Fruit fly (Drosophila melanogaster) whole organism, adult: ENCODE data around the gene CG44008.
A peak's percentile ranks its signal among the peaks of the same experiment; 100 is the strongest.

ENCODE experiments used
- CG11617 ChIP-seq: fragments of 200-800 bp; sonication (Bioruptor generic); optimal IDR thresholded peaks from 2 replicates; lab custom pipeline; 2017; ENCODE audit warnings: mild to moderate bottlenecking, missing biosample characterization, missing genetic modification reagents, missing genetic modification characterization
- CG12768 ChIP-seq: fragments of 200-800 bp; sonication (Bioruptor generic); optimal IDR thresholded peaks from 2 replicates; lab custom pipeline; 2017; ENCODE audit warnings: missing biosample characterization, missing genetic modification characterization, mild to moderate bottlenecking, moderate library complexity, missing genetic modification reagents
- CG14711 ChIP-seq: fragments of 200-800 bp; sonication (Bioruptor generic); optimal IDR thresholded peaks from 2 replicates; lab custom pipeline; 2018; ENCODE audit warnings: missing biosample characterization, mild to moderate bottlenecking, missing genetic modification characterization, moderate library complexity
- CG1620 ChIP-seq: fragments of 200-800 bp; sonication (Bioruptor generic); optimal IDR thresholded peaks from 2 replicates; lab custom pipeline; 2016; ENCODE audit warnings: missing biosample characterization, missing genetic modification characterization
- CG33017 ChIP-seq: fragments of 200-800 bp; sonication (Bioruptor generic); optimal IDR thresholded peaks from 2 replicates; lab custom pipeline; 2018; ENCODE audit warnings: missing biosample characterization, mild to moderate bottlenecking, missing genetic modification characterization, moderate library complexity
- CG5204 ChIP-seq: fragments of 200-800 bp; sonication (Bioruptor generic); optimal IDR thresholded peaks from 2 replicates; lab custom pipeline; 2016; ENCODE audit warnings: missing biosample characterization, missing genetic modification characterization
- CG7045 ChIP-seq: fragments of 200-800 bp; sonication (Bioruptor generic); optimal IDR thresholded peaks from 2 replicates; lab custom pipeline; 2017; ENCODE audit warnings: missing biosample characterization, mild to moderate bottlenecking, missing genetic modification characterization
- CG7101 ChIP-seq: fragments of 200-800 bp; sonication (Bioruptor generic); optimal IDR thresholded peaks from 2 replicates; lab custom pipeline; 2018; ENCODE audit warnings: missing biosample characterization, mild to moderate bottlenecking, missing genetic modification characterization, moderate library complexity
- Clk ChIP-seq: fragments of 200-800 bp; sonication (Bioruptor generic); optimal IDR thresholded peaks from 2 replicates; lab custom pipeline; 2017; ENCODE audit warnings: missing biosample characterization, missing genetic modification characterization
- Crg-1 ChIP-seq: fragments of 200-800 bp; sonication (Bioruptor generic); optimal IDR thresholded peaks from 2 replicates; lab custom pipeline; 2016; ENCODE audit warnings: missing biosample characterization, missing genetic modification characterization
- Hr96 ChIP-seq: fragments of 200-800 bp; sonication (Bioruptor generic); optimal IDR thresholded peaks from 2 replicates; lab custom pipeline; 2016; ENCODE audit warnings: missing biosample characterization, missing genetic modification characterization
- Mnt ChIP-seq: fragments of 200-800 bp; sonication (Bioruptor generic); optimal IDR thresholded peaks from 2 replicates; lab custom pipeline; 2016; ENCODE audit warnings: missing biosample characterization, mild to moderate bottlenecking, missing genetic modification characterization
- bab1 ChIP-seq: fragments of 200-800 bp; sonication (Bioruptor generic); optimal IDR thresholded peaks from 3 replicates; lab custom pipeline; 2019; ENCODE audit warnings: missing biosample characterization, mild to moderate bottlenecking, missing genetic modification characterization, moderate library complexity
- cic ChIP-seq: fragments of 200-800 bp; sonication (Bioruptor generic); optimal IDR thresholded peaks from 2 replicates; lab custom pipeline; 2017; ENCODE audit warnings: missing biosample characterization, mild to moderate bottlenecking, missing genetic modification characterization, moderate library complexity
- cnc ChIP-seq, 2 experiments: fragments of >200 bp; optimal IDR thresholded peaks; 2 replicates each; lab custom pipeline; 2017
- kay ChIP-seq: fragments of 200-800 bp; sonication (Bioruptor generic); peaks from one replicate; lab custom pipeline; 2016; ENCODE audit warnings: missing biosample characterization, missing genetic modification characterization, borderline replicate concordance
- ovo ChIP-seq: fragments of 200-800 bp; sonication (Bioruptor generic); optimal IDR thresholded peaks from 2 replicates; lab custom pipeline; 2016; ENCODE audit warnings: missing biosample characterization, missing genetic modification characterization
- pad ChIP-seq: fragments of 200-800 bp; sonication (Bioruptor generic); optimal IDR thresholded peaks from 3 replicates; lab custom pipeline; 2017; ENCODE audit warnings: missing biosample characterization, missing genetic modification characterization, mild to moderate bottlenecking, moderate library complexity, missing genetic modification reagents
- tj ChIP-seq: fragments of 200-800 bp; sonication (Bioruptor generic); optimal IDR thresholded peaks from 3 replicates; lab custom pipeline; 2017; ENCODE audit warnings: missing biosample characterization, mild to moderate bottlenecking, missing genetic modification characterization, moderate library complexity
- toe ChIP-seq: fragments of 200-800 bp; sonication (Bioruptor generic); optimal IDR thresholded peaks from 2 replicates; lab custom pipeline; 2016; ENCODE audit warnings: missing biosample characterization, missing genetic modification characterization

Gene CG44008

DNA sequence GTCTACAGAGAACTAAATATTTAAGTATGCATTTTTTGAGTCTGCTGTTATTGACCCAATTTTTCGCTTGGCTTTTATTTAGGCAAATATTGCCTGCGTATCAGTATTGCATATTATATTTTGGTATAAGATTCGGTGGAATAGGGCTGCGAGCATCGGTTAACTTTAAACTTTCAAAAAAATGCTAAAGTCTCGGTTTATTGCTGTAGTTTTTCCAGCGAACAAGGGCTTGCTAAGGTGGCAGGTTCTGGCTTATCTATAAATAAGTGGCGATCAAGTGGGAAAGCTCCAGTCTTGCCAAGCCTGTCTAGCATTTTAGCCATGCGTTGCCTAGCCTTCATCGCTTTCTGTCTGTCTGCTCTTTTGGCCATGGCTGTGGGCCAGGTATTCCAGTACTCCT is 1.9 kb downstream of the CG44008 start, which contains the start of gene CG31704:
Gene CG31704, plus strand, starts transcription at position 301 of the 400 bp plus-strand sequence.
- TF ChIP-seq ovo (GFP tag; lab: Kevin White, UChicago) (no peak), Mnt (no peak), CG33017 (tag; lab: Kevin White, UChicago) (no peak), CG7045 (GFP tag; lab: Kevin White, UChicago) (no peak), tj (GFP tag; lab: Kevin White, UChicago) (no peak), cnc (optimal IDR thresholded peaks at IDR 0.05; lab: Kevin White, UChicago) (no peak), CG14711 (tag; lab: Kevin White, UChicago) (no peak), pad (GFP tag; lab: Kevin White, UChicago) (no peak), bab1 (GFP tag; lab: Kevin White, UChicago) (no peak)

dm6 chr2L:11839612-11840011 is 2.6 kb downstream of the CG44008 start, which contains the start of gene Sfp33A3:
Gene Sfp33A3, plus strand, starts transcription at chr2L:11839912.
- TF ChIP-seq Mnt (no peak), tj (GFP tag; lab: Kevin White, UChicago) (no peak), ovo (GFP tag; lab: Kevin White, UChicago) (no peak), Clk (no peak), cnc (optimal IDR thresholded peaks at IDR 0.05; lab: Kevin White, UChicago) (no peak), CG12768 (GFP tag; lab: Kevin White, UChicago) (no peak), CG11617 (GFP tag; lab: Kevin White, UChicago) (no peak)

- no peak for TF ChIP-seq CG1620 (GFP tag; lab: Kevin White, UChicago)
- TF ChIP-seq CG12768 (GFP tag; lab: Kevin White, UChicago), result no peak
- TF ChIP-seq CG5204, result no peak
- no peak for TF ChIP-seq CG14711 (tag; lab: Kevin White, UChicago)
- no peak for TF ChIP-seq CG11617 (GFP tag; lab: Kevin White, UChicago)
- no peak for TF ChIP-seq Crg-1
- no peak for TF ChIP-seq Mnt
- no peak for TF ChIP-seq Hr96 (GFP tag; lab: Kevin White, UChicago)
- TF ChIP-seq CG7101 (tag; lab: Kevin White, UChicago), result no peak
- TF ChIP-seq kay (GFP tag; lab: Kevin White, UChicago), result no peak
- no peak for TF ChIP-seq ovo (GFP tag; lab: Kevin White, UChicago)
- TF ChIP-seq CG33017 (tag; lab: Kevin White, UChicago), result no peak
- no peak for TF ChIP-seq pad (GFP tag; lab: Kevin White, UChicago)
- TF ChIP-seq cic, result no peak
- TF ChIP-seq tj (GFP tag; lab: Kevin White, UChicago), result no peak
- TF ChIP-seq CG7045 (GFP tag; lab: Kevin White, UChicago), result no peak
- TF ChIP-seq cnc (optimal IDR thresholded peaks at IDR 0.05; lab: Kevin White, UChicago), result no peak
- TF ChIP-seq Clk, result no peak
- TF ChIP-seq bab1 (GFP tag; lab: Kevin White, UChicago), result no peak
- no peak for TF ChIP-seq toe (GFP tag; lab: Kevin White, UChicago)
These were observed 4.8 kb downstream of the CG44008 start, which contains the start of gene Sfp33A2 for dm6 chr2L:11837413-11837812. Gene Sfp33A2, plus strand, starts transcription at chr2L:11837713.

dm6 chr2L:11836943-11837342 is 5.3 kb downstream of the CG44008 start, which contains the start of gene Sfp33A4:
Gene Sfp33A4, plus strand, starts transcription at chr2L:11837243.
- TF ChIP-seq CG7101 (tag; lab: Kevin White, UChicago) (no peak), pad (GFP tag; lab: Kevin White, UChicago) (no peak), CG33017 (tag; lab: Kevin White, UChicago) (no peak), CG14711 (tag; lab: Kevin White, UChicago) (no peak), ovo (GFP tag; lab: Kevin White, UChicago) (no peak)

- TF ChIP-seq Clk, result no peak
- TF ChIP-seq cnc (optimal IDR thresholded peaks at IDR 0.05; lab: Kevin White, UChicago), result no peak
- TF ChIP-seq CG33017 (tag; lab: Kevin White, UChicago), result no peak
- TF ChIP-seq CG7045 (GFP tag; lab: Kevin White, UChicago), result no peak
- no peak for TF ChIP-seq toe (GFP tag; lab: Kevin White, UChicago)
- no peak for TF ChIP-seq bab1 (GFP tag; lab: Kevin White, UChicago)
- TF ChIP-seq CG11617 (GFP tag; lab: Kevin White, UChicago), result no peak
- no peak for TF ChIP-seq Crg-1
- no peak for TF ChIP-seq CG14711 (tag; lab: Kevin White, UChicago)
- no peak for TF ChIP-seq Mnt
- no peak for TF ChIP-seq CG12768 (GFP tag; lab: Kevin White, UChicago)
- TF ChIP-seq cic, result no peak
- TF ChIP-seq Hr96 (GFP tag; lab: Kevin White, UChicago), result no peak
- TF ChIP-seq pad (GFP tag; lab: Kevin White, UChicago), result no peak
These were observed 7.9 kb downstream of the CG44008 start, which contains the start of gene CG45012 for dm6 chr2L:11834308-11834707. Gene CG45012, plus strand, starts transcription at chr2L:11834608.

DNA sequence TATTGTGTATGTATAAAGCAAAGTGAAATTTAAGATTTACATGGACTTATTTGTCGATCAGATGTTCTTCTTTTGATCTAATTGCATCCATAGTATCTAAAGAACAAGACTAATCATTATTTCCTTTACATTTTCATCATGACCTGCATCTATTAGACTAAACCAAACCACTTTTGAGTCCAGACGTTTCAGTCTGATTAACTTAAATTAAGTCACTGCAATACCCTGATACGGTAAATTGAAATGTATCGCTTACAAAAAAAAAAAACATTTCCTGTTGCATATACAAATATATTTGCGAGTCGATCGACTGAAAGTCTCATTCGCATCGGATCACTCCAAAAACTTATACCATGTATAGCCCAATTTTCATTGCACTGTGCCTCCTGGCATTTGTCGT is 8.5 kb downstream of the CG44008 start, which contains the start of gene CG45011:
Gene CG45011, plus strand, starts transcription at position 301 of the 400 bp plus-strand sequence.
- TF ChIP-seq cnc (optimal IDR thresholded peaks at IDR 0.05; lab: Kevin White, UChicago) (no peak), CG5204 (no peak), kay (GFP tag; lab: Kevin White, UChicago) (peak; percentile 18)

DNA sequence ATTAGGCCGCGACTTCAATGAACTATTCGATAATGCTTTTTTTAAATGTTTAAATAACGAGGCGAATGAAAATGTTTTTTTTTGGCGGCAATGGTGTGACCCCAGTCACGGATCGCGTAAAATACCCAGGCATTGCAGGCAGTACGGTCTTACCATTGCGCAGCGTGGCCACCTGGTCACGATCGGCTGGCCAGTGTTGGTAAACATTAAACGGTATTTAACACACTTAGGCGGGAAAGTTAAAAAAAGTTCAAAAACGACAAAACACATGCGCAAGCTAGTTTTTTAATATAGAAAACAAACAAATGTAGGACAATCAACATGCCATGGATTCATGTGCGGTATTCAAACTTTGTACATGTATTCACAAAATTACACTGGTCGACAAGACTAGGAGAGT is 13.0 kb downstream of the CG44008 start, which contains the start of gene esc:
Gene esc, minus strand, starts transcription at position 129 of the 400 bp plus-strand sequence.
- TF ChIP-seq cic (no peak), CG33017 (tag; lab: Kevin White, UChicago) (no peak), pad (GFP tag; lab: Kevin White, UChicago) (peak; percentile 35), Crg-1 (peak; percentile 45), cnc (optimal IDR thresholded peaks at IDR 0.05; lab: Kevin White, UChicago) (no peak), Clk (no peak), CG5204 (no peak), kay (GFP tag; lab: Kevin White, UChicago) (no peak), CG1620 (GFP tag; lab: Kevin White, UChicago) (peak; percentile 41), tj (GFP tag; lab: Kevin White, UChicago) (no peak), toe (GFP tag; lab: Kevin White, UChicago) (no peak), CG14711 (tag; lab: Kevin White, UChicago) (peak; percentile 13), CG11617 (GFP tag; lab: Kevin White, UChicago) (no peak), Mnt (peak; percentile 4), bab1 (GFP tag; lab: Kevin White, UChicago) (peak; percentile 50), Hr96 (GFP tag; lab: Kevin White, UChicago) (no peak), CG7101 (tag; lab: Kevin White, UChicago) (peak; percentile 20), CG7045 (GFP tag; lab: Kevin White, UChicago) (no peak), CG12768 (GFP tag; lab: Kevin White, UChicago) (no peak), ovo (GFP tag; lab: Kevin White, UChicago) (peak; percentile 39)
